Fruit fly (Drosophila melanogaster) whole organism, embryonic: ENCODE data around the gene CG13239.

Source experiments
- Asciz ChIP-seq: fragments of 200-800 bp; sonication (Bioruptor generic); optimal IDR thresholded peaks from 2 replicates; lab custom pipeline; 2017; ENCODE audit warnings: missing biosample characterization, mild to moderate bottlenecking, missing genetic modification characterization, missing genetic modification reagents
- BEAF-32 ChIP-seq: fragments of 200-800 bp; sonication (Bioruptor generic); optimal IDR thresholded peaks from 3 replicates; lab custom pipeline; 2017; ENCODE audit warnings: missing biosample characterization, missing genetic modification characterization, mild to moderate bottlenecking, moderate library complexity, missing genetic modification reagents
- Bgb ChIP-seq: fragments of 200-800 bp; sonication (Bioruptor generic); IDR thresholded peaks from 2 replicates; pipeline ENCODE4 v1.3.6; 2022; ENCODE audit warnings: missing biosample characterization, missing genetic modification characterization; ENCODE audit not compliant: partially characterized antibody
- CG10431 ChIP-seq: fragments of 200-800 bp; sonication (Bioruptor generic); optimal IDR thresholded peaks from 3 replicates; lab custom pipeline; 2018; ENCODE audit warnings: missing biosample characterization, mild to moderate bottlenecking, missing genetic modification characterization
- CG11085 ChIP-seq: fragments of 200-800 bp; sonication (Bioruptor generic); IDR thresholded peaks from 2 replicates; pipeline ENCODE4 v1.3.6; 2022; ENCODE audit warnings: missing biosample characterization, missing genetic modification characterization
- CG11560 ChIP-seq: fragments of 200-800 bp; sonication (Bioruptor generic); IDR thresholded peaks from 3 replicates; pipeline ENCODE4 v1.3.6; 2022; ENCODE audit warnings: missing biosample characterization, missing genetic modification characterization
- CG12104 ChIP-seq: fragments of 200-800 bp; sonication (Bioruptor generic); optimal IDR thresholded peaks from 3 replicates; lab custom pipeline; 2016; ENCODE audit warnings: missing biosample characterization, missing genetic modification characterization
- CG12299 ChIP-seq: fragments of 200-800 bp; sonication (Bioruptor generic); optimal IDR thresholded peaks from 2 replicates; lab custom pipeline; 2018; ENCODE audit warnings: missing biosample characterization, mild to moderate bottlenecking, missing genetic modification characterization
- CG12659 ChIP-seq: fragments of 200-800 bp; sonication (Bioruptor generic); optimal IDR thresholded peaks from 3 replicates; lab custom pipeline; 2017; ENCODE audit warnings: mild to moderate bottlenecking, missing biosample characterization, missing genetic modification reagents, missing genetic modification characterization
- CG14710 ChIP-seq: fragments of 200-800 bp; sonication (Bioruptor generic); optimal IDR thresholded peaks from 3 replicates; lab custom pipeline; 2019; ENCODE audit warnings: missing biosample characterization, mild to moderate bottlenecking, missing genetic modification characterization, moderate library complexity
- CG15601 ChIP-seq: fragments of 200-800 bp; sonication (Bioruptor generic); optimal IDR thresholded peaks from 3 replicates; lab custom pipeline; 2019; ENCODE audit warnings: missing biosample characterization, mild to moderate bottlenecking, missing genetic modification characterization, moderate library complexity
- CG1603 ChIP-seq: fragments of 200-800 bp; sonication (Bioruptor generic); optimal IDR thresholded peaks from 2 replicates; lab custom pipeline; 2019; ENCODE audit warnings: missing biosample characterization, mild to moderate bottlenecking, missing genetic modification characterization, moderate library complexity
- CG16813 ChIP-seq: fragments of 200-800 bp; sonication (Bioruptor generic); IDR thresholded peaks from 3 replicates; pipeline ENCODE4 v1.3.6; 2022; ENCODE audit warnings: missing biosample characterization, missing genetic modification characterization; ENCODE audit not compliant: partially characterized antibody
- CG17186 ChIP-seq: fragments of 200-800 bp; sonication (Bioruptor generic); optimal IDR thresholded peaks from 3 replicates; lab custom pipeline; 2017; ENCODE audit warnings: missing biosample characterization, missing genetic modification reagents, missing genetic modification characterization
- CG17361 ChIP-seq: fragments of 200-800 bp; sonication (Bioruptor generic); IDR thresholded peaks from 3 replicates; pipeline ENCODE4 v1.3.6; 2022; ENCODE audit warnings: missing biosample characterization, missing genetic modification characterization
- CG17802 ChIP-seq: fragments of 200-800 bp; sonication (Bioruptor generic); optimal IDR thresholded peaks from 2 replicates; lab custom pipeline; 2018; ENCODE audit warnings: missing biosample characterization, mild to moderate bottlenecking, missing genetic modification characterization, moderate library complexity
- CG31365 ChIP-seq: fragments of 200-800 bp; sonication (Bioruptor generic); optimal IDR thresholded peaks from 2 replicates; lab custom pipeline; 2018; ENCODE audit warnings: missing biosample characterization, mild to moderate bottlenecking, missing genetic modification characterization
- CG3281 ChIP-seq: fragments of 200-800 bp; sonication (Bioruptor generic); optimal IDR thresholded peaks from 3 replicates; lab custom pipeline; 2017; ENCODE audit warnings: missing biosample characterization, mild to moderate bottlenecking, missing genetic modification characterization
- CG3838 ChIP-seq: fragments of 200-800 bp; sonication (Bioruptor generic); optimal IDR thresholded peaks from 3 replicates; lab custom pipeline; 2016; ENCODE audit warnings: missing biosample characterization, missing genetic modification characterization
- CG43689 ChIP-seq: fragments of 200-800 bp; sonication (Bioruptor generic); IDR thresholded peaks from 2 replicates; pipeline ENCODE4 v1.3.6; 2022; ENCODE audit warnings: missing biosample characterization, missing genetic modification characterization
- CG4404 ChIP-seq: fragments of 200-800 bp; sonication (Bioruptor generic); IDR thresholded peaks from 2 replicates; pipeline ENCODE4 v1.3.6; 2022; ENCODE audit warnings: missing biosample characterization, missing genetic modification characterization
- CG4617 ChIP-seq: fragments of 200-800 bp; sonication (Bioruptor generic); optimal IDR thresholded peaks from 3 replicates; lab custom pipeline; 2016; ENCODE audit warnings: missing biosample characterization, missing genetic modification characterization, borderline replicate concordance
- CG7271 ChIP-seq: fragments of 200-800 bp; sonication (Bioruptor generic); optimal IDR thresholded peaks from 2 replicates; lab custom pipeline; 2018; ENCODE audit warnings: missing biosample characterization, mild to moderate bottlenecking, missing genetic modification characterization, moderate library complexity
- CG8089 ChIP-seq: fragments of 200-800 bp; sonication (Bioruptor generic); optimal IDR thresholded peaks from 3 replicates; lab custom pipeline; 2016; ENCODE audit warnings: missing biosample characterization, missing genetic modification characterization
- Doc3 ChIP-seq: fragments of 200-800 bp; sonication (Bioruptor generic); IDR thresholded peaks from 3 replicates; pipeline ENCODE4 v1.3.6; 2022; ENCODE audit warnings: missing biosample characterization, missing genetic modification characterization; ENCODE audit not compliant: partially characterized antibody
- Dp ChIP-seq: fragments of 200-800 bp; sonication (Bioruptor generic); optimal IDR thresholded peaks from 2 replicates; lab custom pipeline; 2018; ENCODE audit warnings: missing biosample characterization, mild to moderate bottlenecking, missing genetic modification characterization, moderate library complexity
- E2f2 ChIP-seq: fragments of 200-800 bp; sonication (Bioruptor generic); IDR thresholded peaks from 2 replicates; pipeline ENCODE4 v1.3.6; 2022; ENCODE audit warnings: missing biosample characterization, missing genetic modification characterization
- Gug ChIP-seq: fragments of 200-800 bp; sonication (Bioruptor generic); IDR thresholded peaks from 4 replicates; pipeline ENCODE4 v1.3.6; 2022; ENCODE audit warnings: missing biosample characterization, missing genetic modification characterization
- HLHmδ ChIP-seq: fragments of 200-800 bp; sonication (Bioruptor generic); optimal IDR thresholded peaks from 2 replicates; lab custom pipeline; 2018; ENCODE audit warnings: missing biosample characterization, mild to moderate bottlenecking, missing genetic modification characterization, moderate library complexity
- MBD-R2 ChIP-seq: fragments of 200-800 bp; sonication (Bioruptor generic); IDR thresholded peaks from 2 replicates; pipeline ENCODE4 v1.3.6; 2022; ENCODE audit warnings: missing biosample characterization, missing genetic modification characterization
- MESR4 ChIP-seq: fragments of 200-800 bp; sonication (Bioruptor generic); optimal IDR thresholded peaks from 2 replicates; lab custom pipeline; 2018; ENCODE audit warnings: missing biosample characterization, mild to moderate bottlenecking, missing genetic modification characterization, moderate library complexity
- Med ChIP-seq: fragments of 200-800 bp; sonication (Bioruptor generic); peaks from one replicate; lab custom pipeline; 2016; ENCODE audit warnings: missing biosample characterization, missing genetic modification characterization, mild to moderate bottlenecking, inconsistent platforms, moderate library complexity
- Myb ChIP-seq: fragments of 200-800 bp; sonication (Bioruptor generic); optimal IDR thresholded peaks from 2 replicates; lab custom pipeline; 2016; ENCODE audit warnings: missing biosample characterization, missing genetic modification characterization
- Nf-YB ChIP-seq: fragments of 200-800 bp; sonication (Bioruptor generic); optimal IDR thresholded peaks from 3 replicates; lab custom pipeline; 2019; ENCODE audit warnings: missing biosample characterization, mild to moderate bottlenecking, missing genetic modification characterization, moderate library complexity
- Nf-YC ChIP-seq: fragments of 200-800 bp; optimal IDR thresholded peaks from 3 replicates; lab custom pipeline; 2019; ENCODE audit warnings: missing biosample characterization, mild to moderate bottlenecking, missing genetic modification characterization, moderate library complexity
- YL-1 ChIP-seq: fragments of 200-800 bp; sonication (Bioruptor generic); optimal IDR thresholded peaks from 3 replicates; lab custom pipeline; 2017; ENCODE audit warnings: missing biosample characterization, mild to moderate bottlenecking, missing genetic modification characterization
- chinmo ChIP-seq: fragments of 200-800 bp; sonication (Bioruptor generic); IDR thresholded peaks from 4 replicates; pipeline ENCODE4 v1.3.6; 2022; ENCODE audit warnings: missing biosample characterization, missing genetic modification characterization; ENCODE audit not compliant: partially characterized antibody
- eyg ChIP-seq: fragments of 200-800 bp; sonication (Bioruptor generic); optimal IDR thresholded peaks from 3 replicates; lab custom pipeline; 2016; ENCODE audit warnings: missing biosample characterization, missing genetic modification characterization
- fru ChIP-seq: fragments of >200 bp; optimal IDR thresholded peaks from 2 replicates; lab custom pipeline; 2017
- nmo ChIP-seq: fragments of 200-800 bp; sonication (Bioruptor generic); optimal IDR thresholded peaks from 2 replicates; lab custom pipeline; 2018; ENCODE audit warnings: missing biosample characterization, mild to moderate bottlenecking, missing genetic modification characterization, moderate library complexity
- nom ChIP-seq: fragments of 200-800 bp; sonication (Bioruptor generic); optimal IDR thresholded peaks from 2 replicates; lab custom pipeline; 2017; ENCODE audit warnings: missing biosample characterization, missing genetic modification characterization, mild to moderate bottlenecking, moderate library complexity, missing genetic modification reagents
- pzg ChIP-seq: fragments of 200-800 bp; sonication (Bioruptor generic); optimal IDR thresholded peaks from 3 replicates; lab custom pipeline; 2018; ENCODE audit warnings: missing biosample characterization, mild to moderate bottlenecking, missing genetic modification characterization, moderate library complexity
- rib ChIP-seq: fragments of 200-800 bp; sonication (Bioruptor generic); IDR thresholded peaks from 2 replicates; pipeline ENCODE4 v1.3.6; 2022; ENCODE audit warnings: missing biosample characterization, missing genetic modification characterization
- slou ChIP-seq: fragments of 200-800 bp; sonication (Bioruptor generic); optimal IDR thresholded peaks from 3 replicates; lab custom pipeline; 2016; ENCODE audit warnings: missing biosample characterization, missing genetic modification characterization
- slp2 ChIP-seq: fragments of 200-800 bp; sonication (Bioruptor generic); optimal IDR thresholded peaks from 2 replicates; lab custom pipeline; 2016; ENCODE audit warnings: missing biosample characterization, missing genetic modification characterization
- sqz ChIP-seq: fragments of 200-800 bp; sonication (Bioruptor generic); optimal IDR thresholded peaks from 3 replicates; lab custom pipeline; 2018; ENCODE audit warnings: missing biosample characterization, mild to moderate bottlenecking, missing genetic modification characterization
- stwl ChIP-seq: fragments of 200-800 bp; sonication (Bioruptor generic); optimal IDR thresholded peaks from 3 replicates; lab custom pipeline; 2018; ENCODE audit warnings: missing biosample characterization, mild to moderate bottlenecking, missing genetic modification characterization, moderate library complexity
- tio ChIP-seq: fragments of 200-800 bp; sonication (Bioruptor generic); optimal IDR thresholded peaks from 2 replicates; lab custom pipeline; 2017; ENCODE audit warnings: missing biosample characterization, missing genetic modification characterization, inconsistent platforms

Gene CG13239

dm6 chr3L:22871845-22872361 lies 11.3 kb downstream of the CG13239 start, which contains the start of the genes CG11109 and Arf1 (continued):
- TF ChIP-seq CG14710: peak; percentile 64
- no peak for TF ChIP-seq rib (GFP tag; lab: Robert Waterston, UW)
- peak; percentile 32 for TF ChIP-seq CG17186 (GFP tag; lab: Kevin White, UChicago)
- TF ChIP-seq CG16813 (GFP tag; lab: Robert Waterston, UW): peak; percentile 49
- no peak for TF ChIP-seq slp2 (GFP tag; lab: Kevin White, UChicago)
- TF ChIP-seq stwl (tag; lab: Kevin White, UChicago): peak; percentile 74
- TF ChIP-seq CG11560 (tag; lab: Robert Waterston, UW): peak; percentile 92
- TF ChIP-seq CG12659 (GFP tag; lab: Kevin White, UChicago): peak; percentile 63
- TF ChIP-seq Gug (GFP tag; lab: Robert Waterston, UW): no peak; the same call in 3 of the 4 replicates
- peak; percentile 85 for TF ChIP-seq Bgb (GFP tag; lab: Robert Waterston, UW)
- peak; percentile 7 for TF ChIP-seq sqz (GFP tag; lab: Kevin White, UChicago)
- TF ChIP-seq CG12299: peak; percentile 42

- TF ChIP-seq CG14710 (peak; percentile 96), BEAF-32 (GFP tag; lab: Kevin White, UChicago) (peak; percentile 21), Dp (GFP tag; lab: Kevin White, UChicago) (peak; percentile 0), CG17361 (GFP tag; lab: Robert Waterston, UW) (no peak), CG4617 (GFP tag; lab: Kevin White, UChicago) (peak; percentile 15), fru (lab: Kevin White, UChicago) (no peak), CG43689 (GFP tag; lab: Robert Waterston, UW) (no peak), Doc3 (GFP tag; lab: Robert Waterston, UW) (no peak), CG1603 (tag; lab: Kevin White, UChicago) (peak; percentile 47), pzg (GFP tag; lab: Kevin White, UChicago) (peak; percentile 43), MBD-R2 (peak; percentile 19; the same call in 1 of the 2 replicates), MESR4 (GFP tag; lab: Kevin White, UChicago) (peak; percentile 58), slou (GFP tag; lab: Kevin White, UChicago) (no peak), nmo (no peak), stwl (tag; lab: Kevin White, UChicago) (peak; percentile 23), eyg (no peak), CG31365 (tag; lab: Kevin White, UChicago) (no peak), CG3838 (GFP tag; lab: Kevin White, UChicago) (no peak), Nf-YB (GFP tag; lab: Kevin White, UChicago) (peak; percentile 88), tio (GFP tag; lab: Kevin White, UChicago) (no peak), Myb (GFP tag; lab: Kevin White, UChicago) (peak; percentile 29), YL-1 (GFP tag; lab: Kevin White, UChicago) (peak; percentile 56), CG12104 (no peak), chinmo (GFP tag; lab: Robert Waterston, UW) (0 out of 4 replicates have a peak, but pooled peaks have one; percentile 47), CG4404 (GFP tag; lab: Robert Waterston, UW) (no peak), CG11085 (GFP tag; lab: Robert Waterston, UW) (no peak), CG7271 (peak; percentile 0), Med (GFP tag; lab: Kevin White, UChicago) (peak; percentile 50), CG15601 (no peak), E2f2 (GFP tag; lab: Robert Waterston, UW) (0 out of 2 replicates have a peak, but pooled peaks have one; percentile 25), CG8089 (GFP tag; lab: Kevin White, UChicago) (no peak), HLHmδ (peak; percentile 23), Asciz (GFP tag; lab: Kevin White, UChicago) (no peak), nom (GFP tag; lab: Kevin White, UChicago) (peak; percentile 37), Nf-YC (tag; lab: Kevin White, UChicago) (peak; percentile 69), CG3281 (GFP tag; lab: Kevin White, UChicago) (no peak), CG10431 (no peak), CG17802 (tag; lab: Kevin White, UChicago) (no peak)
Measured at dm6 chr3L:22877934-22878333, 17.3 kb downstream of the CG13239 start.
